Worm (Caenorhabditis elegans): ENCODE measurements around the gene col-118.

The col-118 gene

DNA sequence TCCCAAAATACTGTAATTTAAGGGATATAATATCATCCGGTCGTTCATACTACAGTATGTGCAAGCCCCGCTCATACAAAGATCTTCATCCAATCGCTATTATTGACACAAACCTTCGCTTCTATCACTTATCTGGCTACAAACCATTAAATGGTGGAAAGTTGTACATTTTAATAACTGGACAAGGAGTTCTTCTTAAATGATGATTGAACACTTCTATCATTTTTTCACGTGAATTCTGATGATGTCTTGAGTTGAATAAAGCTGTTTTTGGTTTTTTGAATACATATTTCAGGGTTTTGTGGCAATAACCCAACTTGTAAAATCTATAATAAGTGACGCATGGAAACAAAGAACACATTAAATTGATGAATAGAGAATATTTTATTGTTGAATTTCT is 25.4 kb upstream of the col-118 start (continued):
- TF ChIP-seq mxl-2 (GFP tag; conservative IDR thresholded peaks at IDR 0.05) (no peak), lir-3 (tag; optimal IDR thresholded peaks at IDR 0.05) (no peak), madf-5 (GFP tag; IDR thresholded peaks at IDR 0.05) (no peak), pha-4 (GFP tag; IDR thresholded peaks at IDR 0.05) (no peak), pha-4 (tag; optimal IDR thresholded peaks at IDR 0.05) (no peak), mxl-3 (GFP tag; optimal IDR thresholded peaks at IDR 0.05) (no peak), mes-2 (tag; optimal IDR thresholded peaks at IDR 0.05; ENCODE audit: poor library complexity, severe bottlenecking) (no peak), pqm-1 (tag; optimal IDR thresholded peaks at IDR 0.05) (no peak), dmd-6 (GFP tag; IDR thresholded peaks at IDR 0.05) (no peak), nhr-237 (tag; optimal IDR thresholded peaks at IDR 0.05) (peak; percentile 40), zfp-3 (GFP tag; conservative IDR thresholded peaks at IDR 0.05) (no peak), ceh-82 (tag; optimal IDR thresholded peaks at IDR 0.05) (no peak), ztf-7 (tag; optimal IDR thresholded peaks at IDR 0.05) (no peak), Y105C5A.15 (GFP tag; IDR thresholded peaks at IDR 0.05) (0 out of 2 replicates have a peak, but pooled peaks have one; percentile 31), attf-4 (tag; optimal IDR thresholded peaks at IDR 0.05) (no peak), hmg-1.1 (GFP tag; IDR thresholded peaks at IDR 0.05) (no peak), sdz-12 (GFP tag; optimal IDR thresholded peaks at IDR 0.05) (no peak), dmd-8 (GFP tag; IDR thresholded peaks at IDR 0.05) (no peak), daf-19 (GFP tag; conservative IDR thresholded peaks at IDR 0.05) (no peak), vab-7 (GFP tag; IDR thresholded peaks at IDR 0.05) (no peak), nhr-102 (tag; optimal IDR thresholded peaks at IDR 0.05) (no peak), hlh-30 (tag; optimal IDR thresholded peaks at IDR 0.05; ENCODE audit: insufficient read depth) (no peak), ceh-20 (GFP tag; IDR thresholded peaks at IDR 0.05) (no peak), daf-8 (GFP tag; IDR thresholded peaks at IDR 0.05) (no peak), tra-1 (GFP tag; IDR thresholded peaks at IDR 0.05) (no peak), nhr-76 (tag; optimal IDR thresholded peaks at IDR 0.05) (no peak), ama-1 (optimal IDR thresholded peaks at IDR 0.05) (peak; percentile 43), ceh-32 (tag; optimal IDR thresholded peaks at IDR 0.05; ENCODE audit: poor library complexity) (no peak), mdl-1 (tag; optimal IDR thresholded peaks at IDR 0.05) (no peak), zag-1 (tag; optimal IDR thresholded peaks at IDR 0.05) (no peak), tag-97 (GFP tag; IDR thresholded peaks at IDR 0.05) (no peak), mep-1 (tag; optimal IDR thresholded peaks at IDR 0.05) (peak; percentile 7), F37D6.2 (tag; optimal IDR thresholded peaks at IDR 0.05) (no peak), F49E8.2 (tag; optimal IDR thresholded peaks at IDR 0.05; ENCODE audit: borderline replicate concordance) (no peak), T26A8.4 (GFP tag; IDR thresholded peaks at IDR 0.05) (peak; percentile 88), nhr-111 (GFP tag; optimal IDR thresholded peaks at IDR 0.05) (no peak)

DNA sequence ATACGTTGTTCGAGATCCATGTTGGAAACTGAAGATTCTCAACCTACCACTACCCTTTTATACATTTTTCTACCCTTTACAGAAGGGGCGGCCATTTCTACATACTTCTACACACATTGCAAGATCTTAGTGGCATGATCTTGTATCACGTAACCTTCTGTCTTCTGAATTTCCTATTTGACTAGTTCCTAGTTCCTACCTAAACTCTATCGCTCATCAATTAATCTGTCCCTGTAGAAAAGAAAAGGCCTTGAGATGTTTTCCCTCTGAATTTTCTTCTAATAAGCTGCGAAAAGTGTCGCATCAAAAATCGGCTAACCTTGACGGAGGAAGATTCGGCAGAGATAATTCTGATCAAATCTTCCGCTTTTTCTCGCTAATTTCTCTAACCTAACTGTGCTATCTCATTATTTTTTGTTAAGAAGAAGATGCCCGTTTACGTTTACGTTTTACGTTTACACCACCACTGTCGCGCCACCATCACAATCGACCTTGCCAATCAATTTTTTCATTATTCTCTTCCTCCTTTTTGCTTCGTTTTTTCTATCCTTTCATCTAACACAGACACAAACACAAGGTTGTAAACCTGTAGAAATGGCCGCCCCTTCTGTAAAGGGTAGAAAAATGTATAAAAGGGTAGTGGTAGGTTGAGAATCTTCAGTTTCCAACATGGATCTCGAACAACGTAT is 23.7 kb upstream of the col-118 start, which contains the start of the genes col-117 and col-3:
Gene col-117, minus strand, starts transcription at position 51 of the 689 bp plus-strand sequence.
Gene col-3, plus strand, starts transcription at position 639 of the 689 bp plus-strand sequence.
- TF ChIP-seq daf-19 (GFP tag; conservative IDR thresholded peaks at IDR 0.05) = no peak
- no peak for TF ChIP-seq ceh-62 (tag; optimal IDR thresholded peaks at IDR 0.05)
- TF ChIP-seq mxl-3 (GFP tag; optimal IDR thresholded peaks at IDR 0.05) = peak; percentile 51
- no peak for TF ChIP-seq pha-4 (GFP tag; IDR thresholded peaks at IDR 0.05)
- TF ChIP-seq pha-4 (tag; optimal IDR thresholded peaks at IDR 0.05) = no peak
- peak in 1 of 2 experiments; percentile 10 for TF ChIP-seq lsy-2 (tag; optimal IDR thresholded peaks at IDR 0.05)
- peak; percentile 36 for TF ChIP-seq nhr-28 (tag; optimal IDR thresholded peaks at IDR 0.05)
- TF ChIP-seq hlh-11 (tag; optimal IDR thresholded peaks at IDR 0.05) = peak; percentile 17
- no peak for TF ChIP-seq daf-16 (GFP tag; optimal IDR thresholded peaks at IDR 0.05)
- TF ChIP-seq daf-16 (tag; optimal IDR thresholded peaks at IDR 0.05) = no peak
- TF ChIP-seq zip-11 (GFP tag; IDR thresholded peaks at IDR 0.05) = no peak
- no peak for TF ChIP-seq R02D3.7 (tag; optimal IDR thresholded peaks at IDR 0.05)
- TF ChIP-seq madf-5 (GFP tag; IDR thresholded peaks at IDR 0.05) = no peak
- TF ChIP-seq mdl-1 (tag; optimal IDR thresholded peaks at IDR 0.05) = peak in 1 of 2 experiments; percentile 30
- no peak for TF ChIP-seq ctbp-1 (GFP tag; IDR thresholded peaks at IDR 0.05)
- TF ChIP-seq set-16 (GFP tag; IDR thresholded peaks at IDR 0.05) = no peak
- TF ChIP-seq D1046.2 (GFP tag; IDR thresholded peaks at IDR 0.05) = no peak
- TF ChIP-seq F37D6.2 (tag; optimal IDR thresholded peaks at IDR 0.05) = no peak
- TF ChIP-seq unc-62 (GFP tag; optimal IDR thresholded peaks at IDR 0.05 in 1 of 2) = peak in 1 of 2 experiments; percentile 2
- no peak for TF ChIP-seq unc-62 (tag; optimal IDR thresholded peaks at IDR 0.05)
- no peak for TF ChIP-seq skn-1 (tag; optimal IDR thresholded peaks at IDR 0.05)
- no peak for TF ChIP-seq ces-1 (GFP tag; optimal IDR thresholded peaks at IDR 0.05)
- no peak for TF ChIP-seq Y75B8A.6 (GFP tag; IDR thresholded peaks at IDR 0.05)
